Worm (Caenorhabditis elegans) whole organism, L3 larva: ENCODE results near the gene clec-60.

Source experiments
- R02D3.7 ChIP-seq: fragments of 150-350 bp; optimal IDR thresholded peaks from 2 replicates; lab custom pipeline; 2014; ENCODE audit warnings: missing biosample characterization, missing genetic modification characterization
- aly-2 ChIP-seq: fragments of 150-350 bp; optimal IDR thresholded peaks from 2 replicates; lab custom pipeline; 2014; ENCODE audit warnings: missing biosample characterization, missing genetic modification characterization
- ama-1 ChIP-seq: fragments of 150-350 bp; optimal IDR thresholded peaks from 2 replicates; lab custom pipeline; 2018
- daf-12 ChIP-seq: fragments of 150-350 bp; optimal IDR thresholded peaks from 2 replicates; lab custom pipeline; 2014; ENCODE audit warnings: missing biosample characterization, missing genetic modification reagents, missing genetic modification characterization
- egl-27 ChIP-seq: sonication (generic microtip); optimal IDR thresholded peaks from 4 replicates; lab custom pipeline; 2017; ENCODE audit warnings: missing biosample characterization, missing genetic modification reagents, missing genetic modification characterization
- elt-2 ChIP-seq: sonication (generic microtip); optimal IDR thresholded peaks from 2 replicates; lab custom pipeline; 2016; ENCODE audit warnings: missing genetic modification reagents, mild to moderate bottlenecking, missing genetic modification characterization, missing compliant biosample characterization
- mml-1 ChIP-seq: fragments of 150-350 bp; sonication (generic microtip); optimal IDR thresholded peaks from 3 replicates; lab custom pipeline; 2014; ENCODE audit warnings: missing biosample characterization, missing genetic modification characterization
- nfya-1 ChIP-seq: sonication (generic microtip); optimal IDR thresholded peaks from 2 replicates; lab custom pipeline; 2017; ENCODE audit warnings: missing genetic modification characterization, mild to moderate bottlenecking, missing compliant biosample characterization, antibody characterized with exemption, moderate library complexity; ENCODE audit not compliant: insufficient read depth
- nhr-11 ChIP-seq: fragments of 150-350 bp; optimal IDR thresholded peaks from 2 replicates; lab custom pipeline; 2014; ENCODE audit warnings: missing biosample characterization, missing genetic modification characterization
- nhr-237 ChIP-seq: fragments of 150-350 bp; optimal IDR thresholded peaks from 2 replicates; lab custom pipeline; 2014; ENCODE audit warnings: missing biosample characterization, missing genetic modification characterization
- skn-1 ChIP-seq: fragments of 150-350 bp; optimal IDR thresholded peaks from 2 replicates; lab custom pipeline; 2014; ENCODE audit warnings: missing biosample characterization, missing genetic modification characterization
- tbx-2 ChIP-seq: sonication (generic microtip); optimal IDR thresholded peaks from 2 replicates; lab custom pipeline; 2016; ENCODE audit warnings: mild to moderate bottlenecking, missing genetic modification characterization, missing compliant biosample characterization
- unc-62 ChIP-seq: fragments of 150-350 bp; sonication (generic microtip); optimal IDR thresholded peaks from 4 replicates; lab custom pipeline; 2014; ENCODE audit warnings: missing biosample characterization, missing genetic modification reagents, missing genetic modification characterization

DNA sequence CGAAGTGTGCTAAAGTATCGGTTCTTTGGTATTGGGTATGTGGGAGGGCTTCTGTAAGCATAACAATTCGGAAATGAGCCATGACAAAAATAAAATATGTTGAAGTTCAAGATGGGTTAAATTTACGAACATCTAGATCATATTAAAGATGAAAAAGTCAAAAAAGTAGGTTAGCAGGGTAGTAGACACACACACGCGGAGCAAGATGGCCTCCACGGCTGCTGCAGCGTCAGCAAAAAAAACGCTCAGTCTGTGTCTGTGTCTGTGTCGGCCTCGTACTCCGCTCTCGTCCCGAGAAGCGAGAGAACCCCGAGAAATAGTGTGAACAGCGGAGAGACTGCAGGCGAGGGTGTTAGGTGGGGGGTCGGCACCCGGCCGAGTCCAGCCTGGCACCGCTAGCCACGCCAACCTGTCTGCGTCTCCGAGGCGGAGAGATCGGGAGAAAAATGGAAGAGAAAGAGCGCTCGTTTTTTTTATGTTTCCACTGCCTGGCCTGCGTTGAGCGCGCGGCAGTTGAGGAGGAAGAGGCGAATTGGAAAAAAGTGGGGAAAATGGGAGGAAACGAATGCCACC, 20.9 kb upstream of the clec-60 start, which contains the start of gene myrf-1:
- peak; percentile 87 for TF ChIP-seq nhr-11
- no peak for TF ChIP-seq nhr-237 (tag; lab: Kevin White, UChicago)
- TF ChIP-seq egl-27 (tag; lab: Kevin White, UChicago), result no peak
- peak; percentile 83 for TF ChIP-seq unc-62 (GFP tag; lab: Kevin White, UChicago)
- peak; percentile 67 for TF ChIP-seq ama-1 (lab: Kevin White, UChicago)
- no peak for TF ChIP-seq aly-2 (tag; lab: Kevin White, UChicago)
- no peak for TF ChIP-seq daf-12 (tag; lab: Kevin White, UChicago)
- peak; percentile 53 for TF ChIP-seq R02D3.7 (tag; lab: Kevin White, UChicago)
- TF ChIP-seq mml-1 (tag; lab: Kevin White, UChicago), result no peak
- peak; percentile 61 for TF ChIP-seq skn-1 (tag; lab: Kevin White, UChicago)
- TF ChIP-seq nfya-1 (tag; lab: Kevin White, UChicago), result peak; percentile 90
- peak; percentile 88 for TF ChIP-seq tbx-2 (tag; lab: Kevin White, UChicago)
- TF ChIP-seq elt-2, result peak; percentile 80
